Fruit fly (Drosophila melanogaster) whole organism, embryonic: ENCODE measurements around the gene CG42449.

ENCODE experiments used
- CG11398 ChIP-seq: fragments of 200-800 bp; sonication (Bioruptor generic); optimal IDR thresholded peaks from 2 replicates; lab custom pipeline; 2016; ENCODE audit warnings: missing biosample characterization, missing genetic modification characterization
- CG14710 ChIP-seq: fragments of 200-800 bp; sonication (Bioruptor generic); optimal IDR thresholded peaks from 3 replicates; lab custom pipeline; 2019; ENCODE audit warnings: missing biosample characterization, mild to moderate bottlenecking, missing genetic modification characterization, moderate library complexity
- CG15269 ChIP-seq: fragments of 200-800 bp; sonication (Bioruptor generic); optimal IDR thresholded peaks from 2 replicates; lab custom pipeline; 2018; ENCODE audit warnings: missing biosample characterization, mild to moderate bottlenecking, missing genetic modification characterization, moderate library complexity
- CG1792 ChIP-seq: fragments of 200-800 bp; sonication (Bioruptor generic); optimal IDR thresholded peaks from 2 replicates; lab custom pipeline; 2016; ENCODE audit warnings: missing biosample characterization, missing genetic modification characterization
- CG18262 ChIP-seq: fragments of 200-800 bp; optimal IDR thresholded peaks from 3 replicates; lab custom pipeline; 2019; ENCODE audit warnings: missing biosample characterization, mild to moderate bottlenecking, missing genetic modification characterization, moderate library complexity
- CG2678 ChIP-seq: fragments of 200-800 bp; sonication (Bioruptor generic); optimal IDR thresholded peaks from 3 replicates; lab custom pipeline; 2019; ENCODE audit warnings: missing biosample characterization, mild to moderate bottlenecking, missing genetic modification characterization, moderate library complexity
- CG30403 ChIP-seq: fragments of 200-800 bp; sonication (Bioruptor generic); optimal IDR thresholded peaks from 3 replicates; lab custom pipeline; 2016; ENCODE audit warnings: missing biosample characterization, missing genetic modification characterization
- CG31441 ChIP-seq: fragments of 200-800 bp; sonication (Bioruptor generic); IDR thresholded peaks from 2 replicates; pipeline ENCODE4 v1.3.6; 2022; ENCODE audit warnings: missing biosample characterization, missing genetic modification characterization
- CG3995 ChIP-seq: fragments of 200-800 bp; sonication (Bioruptor generic); optimal IDR thresholded peaks from 3 replicates; lab custom pipeline; 2016; ENCODE audit warnings: missing biosample characterization, missing genetic modification characterization
- CG42726 ChIP-seq: fragments of 200-800 bp; sonication (Bioruptor generic); IDR thresholded peaks from 2 replicates; pipeline ENCODE4 v1.3.6; 2022; ENCODE audit warnings: missing biosample characterization, missing genetic modification characterization; ENCODE audit not compliant: partially characterized antibody
- CG5180 ChIP-seq: fragments of 200-800 bp; sonication (Bioruptor generic); optimal IDR thresholded peaks from 3 replicates; lab custom pipeline; 2017; ENCODE audit warnings: missing biosample characterization, missing genetic modification characterization, mild to moderate bottlenecking, moderate library complexity, missing genetic modification reagents
- CG7372 ChIP-seq: fragments of 200-800 bp; sonication (Bioruptor generic); IDR thresholded peaks from 2 replicates; pipeline ENCODE4 v1.3.6; 2022; ENCODE audit warnings: missing biosample characterization, missing genetic modification characterization
- CG7963 ChIP-seq: fragments of 200-800 bp; sonication (Bioruptor generic); IDR thresholded peaks from 3 replicates; pipeline ENCODE4 v1.3.6; 2022; ENCODE audit warnings: missing biosample characterization, missing genetic modification characterization; ENCODE audit not compliant: partially characterized antibody
- CG9876 ChIP-seq: fragments of 200-800 bp; sonication (Bioruptor generic); optimal IDR thresholded peaks from 2 replicates; lab custom pipeline; 2016; ENCODE audit warnings: missing biosample characterization, missing genetic modification characterization
- CG9932 ChIP-seq: fragments of 200-800 bp; sonication (Bioruptor generic); IDR thresholded peaks from 2 replicates; pipeline ENCODE4 v1.3.6; 2022; ENCODE audit warnings: missing biosample characterization, missing genetic modification characterization
- CHES-1-like ChIP-seq: fragments of 200-800 bp; sonication (Bioruptor generic); optimal IDR thresholded peaks from 2 replicates; lab custom pipeline; 2016; ENCODE audit warnings: missing biosample characterization, missing genetic modification characterization
- Dref ChIP-seq: fragments of 200-800 bp; sonication (Bioruptor generic); IDR thresholded peaks from 2 replicates; pipeline ENCODE4 v1.3.6; 2022; ENCODE audit warnings: missing biosample characterization, missing genetic modification characterization
- Hey ChIP-seq: fragments of 200-800 bp; sonication (Bioruptor generic); optimal IDR thresholded peaks from 3 replicates; lab custom pipeline; 2018; ENCODE audit warnings: missing biosample characterization, mild to moderate bottlenecking, missing genetic modification characterization
- Med ChIP-seq: fragments of 200-800 bp; sonication (Bioruptor generic); peaks from one replicate; lab custom pipeline; 2016; ENCODE audit warnings: missing biosample characterization, missing genetic modification characterization, mild to moderate bottlenecking, inconsistent platforms, moderate library complexity
- NFAT ChIP-seq: fragments of 200-800 bp; sonication (Bioruptor generic); IDR thresholded peaks from 2 replicates; pipeline ENCODE4 v1.3.6; 2022; ENCODE audit warnings: missing biosample characterization, missing genetic modification characterization
- Oli ChIP-seq: fragments of 200-800 bp; sonication (Bioruptor generic); optimal IDR thresholded peaks from 2 replicates; lab custom pipeline; 2018; ENCODE audit warnings: missing biosample characterization, mild to moderate bottlenecking, missing genetic modification characterization, moderate library complexity
- Opbp ChIP-seq: fragments of 200-800 bp; sonication (Bioruptor generic); IDR thresholded peaks from 3 replicates; pipeline ENCODE4 v1.3.6; 2022; ENCODE audit warnings: missing biosample characterization, missing genetic modification characterization; ENCODE audit not compliant: partially characterized antibody
- Scr ChIP-seq: fragments of 200-800 bp; sonication (Bioruptor generic); IDR thresholded peaks from 2 replicates; pipeline ENCODE4 v1.3.6; 2022; ENCODE audit warnings: missing biosample characterization, missing genetic modification characterization; ENCODE audit not compliant: partially characterized antibody
- Sry-β ChIP-seq: fragments of 200-800 bp; sonication (Bioruptor generic); optimal IDR thresholded peaks from 2 replicates; lab custom pipeline; 2018; ENCODE audit warnings: missing biosample characterization, mild to moderate bottlenecking, missing genetic modification characterization, moderate library complexity
- ab ChIP-seq: fragments of 200-800 bp; sonication (Bioruptor generic); optimal IDR thresholded peaks from 2 replicates; lab custom pipeline; 2016; ENCODE audit warnings: missing biosample characterization, missing genetic modification characterization
- al ChIP-seq: fragments of 200-800 bp; sonication (Bioruptor generic); IDR thresholded peaks from 2 replicates; pipeline ENCODE4 v1.3.6; 2022; ENCODE audit warnings: missing biosample characterization, missing genetic modification characterization
- br ChIP-seq: fragments of >200 bp; optimal IDR thresholded peaks from 2 replicates; lab custom pipeline; 2017
- bsh ChIP-seq, 2 experiments: fragments of 200-800 bp; sonication (Bioruptor generic); optimal IDR thresholded peaks; 2 replicates each; lab custom pipeline; 2017 to 2018; ENCODE audit warnings: mild to moderate bottlenecking in 2 of 2, missing biosample characterization in 2 of 2, missing genetic modification characterization in 2 of 2, moderate library complexity in 1 of 2
- crol ChIP-seq: fragments of 200-800 bp; sonication (Bioruptor generic); IDR thresholded peaks from 2 replicates; pipeline ENCODE4 v1.3.6; 2022; ENCODE audit warnings: missing biosample characterization, missing genetic modification characterization
- disco-r ChIP-seq: fragments of 200-800 bp; sonication (Bioruptor generic); optimal IDR thresholded peaks from 2 replicates; lab custom pipeline; 2016; ENCODE audit warnings: missing biosample characterization, missing genetic modification characterization
- eyg ChIP-seq: fragments of 200-800 bp; sonication (Bioruptor generic); optimal IDR thresholded peaks from 3 replicates; lab custom pipeline; 2016; ENCODE audit warnings: missing biosample characterization, missing genetic modification characterization
- grau ChIP-seq: fragments of 200-800 bp; optimal IDR thresholded peaks from 3 replicates; lab custom pipeline; 2019; ENCODE audit warnings: missing biosample characterization, mild to moderate bottlenecking, missing genetic modification characterization, moderate library complexity
- grn ChIP-seq: fragments of 200-800 bp; sonication (Bioruptor generic); optimal IDR thresholded peaks from 3 replicates; lab custom pipeline; 2017; ENCODE audit warnings: missing biosample characterization, missing genetic modification characterization
- gro ChIP-seq: fragments of 200-800 bp; sonication (Bioruptor generic); optimal IDR thresholded peaks from 2 replicates; lab custom pipeline; 2016; ENCODE audit warnings: missing biosample characterization, missing genetic modification characterization
- ham ChIP-seq: fragments of 200-800 bp; sonication (Bioruptor generic); IDR thresholded peaks from 2 replicates; pipeline ENCODE4 v1.3.6; 2022; ENCODE audit warnings: missing biosample characterization, missing genetic modification characterization
- ind ChIP-seq: fragments of 200-800 bp; sonication (Bioruptor generic); optimal IDR thresholded peaks from 3 replicates; lab custom pipeline; 2016; ENCODE audit warnings: missing biosample characterization, missing genetic modification characterization
- insv ChIP-seq, 2 experiments: fragments of 200-800 bp; sonication (Bioruptor generic); optimal IDR thresholded peaks; 3 replicates each; lab custom pipeline; 2016 to 2018; ENCODE audit warnings: missing biosample characterization in 2 of 2, missing genetic modification characterization in 2 of 2
- kay ChIP-seq: fragments of 200-800 bp; sonication (Bioruptor generic); optimal IDR thresholded peaks from 2 replicates; lab custom pipeline; 2016; ENCODE audit warnings: missing biosample characterization, missing genetic modification characterization
- lilli ChIP-seq: fragments of 200-800 bp; sonication (Bioruptor generic); optimal IDR thresholded peaks from 3 replicates; lab custom pipeline; 2016; ENCODE audit warnings: missing biosample characterization, missing genetic modification characterization
- mld ChIP-seq: fragments of 200-800 bp; sonication (Bioruptor generic); IDR thresholded peaks from 3 replicates; pipeline ENCODE4 v1.3.6; 2022; ENCODE audit warnings: missing biosample characterization, missing genetic modification characterization; ENCODE audit not compliant: partially characterized antibody
- org-1 ChIP-seq: fragments of 200-800 bp; sonication (Bioruptor generic); optimal IDR thresholded peaks from 2 replicates; lab custom pipeline; 2017; ENCODE audit warnings: missing biosample characterization, missing genetic modification characterization
- pfk ChIP-seq: fragments of 200-800 bp; sonication (Bioruptor generic); optimal IDR thresholded peaks from 2 replicates; lab custom pipeline; 2018; ENCODE audit warnings: missing biosample characterization, mild to moderate bottlenecking, missing genetic modification characterization, moderate library complexity
- pita ChIP-seq: fragments of 200-800 bp; sonication (Bioruptor generic); optimal IDR thresholded peaks from 2 replicates; lab custom pipeline; 2017; ENCODE audit warnings: missing biosample characterization, mild to moderate bottlenecking, missing genetic modification characterization
- pnt ChIP-seq: fragments of 200-800 bp; sonication (Bioruptor generic); optimal IDR thresholded peaks from 3 replicates; lab custom pipeline; 2016; ENCODE audit warnings: missing biosample characterization, missing genetic modification characterization
- tap ChIP-seq: fragments of 200-800 bp; optimal IDR thresholded peaks from 3 replicates; lab custom pipeline; 2019; ENCODE audit warnings: missing biosample characterization, mild to moderate bottlenecking, missing genetic modification characterization, moderate library complexity
- tgo ChIP-seq: fragments of 200-800 bp; sonication (Bioruptor generic); IDR thresholded peaks from 3 replicates; pipeline ENCODE4 v1.3.6; 2022; ENCODE audit warnings: missing biosample characterization, missing genetic modification characterization
- unpg ChIP-seq: fragments of 200-800 bp; sonication (Bioruptor generic); optimal IDR thresholded peaks from 3 replicates; lab custom pipeline; 2018; ENCODE audit warnings: missing biosample characterization, mild to moderate bottlenecking, missing genetic modification characterization, moderate library complexity
- vfl ChIP-seq: fragments of 200-800 bp; sonication (Bioruptor generic); optimal IDR thresholded peaks from 2 replicates; lab custom pipeline; 2016; ENCODE audit warnings: missing biosample characterization, missing genetic modification characterization
- vvl ChIP-seq: fragments of 200-800 bp; sonication (Bioruptor generic); IDR thresholded peaks from 2 replicates; pipeline ENCODE4 v1.3.6; 2022; ENCODE audit warnings: missing biosample characterization, missing genetic modification characterization
- wor ChIP-seq: fragments of 200-800 bp; sonication (Bioruptor generic); IDR thresholded peaks from 2 replicates; pipeline ENCODE4 v1.3.6; 2022; ENCODE audit warnings: missing biosample characterization, missing genetic modification characterization
- zfh2 ChIP-seq: fragments of 200-800 bp; sonication (Bioruptor generic); optimal IDR thresholded peaks from 2 replicates; lab custom pipeline; 2016; ENCODE audit warnings: missing biosample characterization, missing genetic modification characterization

CG42449 gene

DNA sequence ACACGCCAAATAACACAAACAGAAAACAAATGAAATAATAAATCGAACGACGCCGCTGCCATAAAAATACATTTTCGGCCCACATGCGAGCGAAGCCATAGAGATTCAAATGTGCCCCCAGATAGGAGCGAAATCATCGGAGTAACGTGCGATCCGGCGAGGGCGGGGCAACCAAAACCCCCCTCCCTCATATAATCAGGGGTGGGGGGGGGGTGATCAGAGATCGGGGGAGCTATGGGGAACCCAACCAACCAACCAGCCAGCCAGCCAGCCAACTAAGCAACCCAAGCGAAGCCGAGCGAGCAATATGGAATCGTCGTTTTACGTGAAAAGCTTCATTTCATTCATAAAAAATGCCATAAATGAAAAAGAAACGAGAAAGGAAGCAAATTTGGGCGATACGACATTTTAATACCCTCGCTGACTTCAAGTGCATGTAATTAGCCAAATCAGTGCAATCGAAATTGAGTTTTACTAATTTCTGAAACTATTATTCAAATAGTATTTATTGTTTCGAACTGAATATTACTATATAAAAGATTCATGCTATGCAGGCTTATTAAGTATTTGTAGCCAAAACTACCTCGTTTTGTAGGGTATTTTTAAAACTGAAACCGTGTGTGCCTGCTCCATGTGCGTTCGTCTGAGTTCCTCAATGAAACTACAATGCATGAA is 16.9 kb downstream of the CG42449 start (continued):
- peak; percentile 81 for TF ChIP-seq CG31441
- TF ChIP-seq insv (GFP tag; optimal IDR thresholded peaks at IDR 0.05; lab: Kevin White, UChicago): no peak
- no peak for TF ChIP-seq CG42726
- TF ChIP-seq mld: no peak
- TF ChIP-seq CG30403: peak; percentile 73
- no peak for TF ChIP-seq CG1792
- peak; percentile 81 for TF ChIP-seq Oli
- TF ChIP-seq pita (GFP tag; lab: Kevin White, UChicago): no peak
- TF ChIP-seq kay (GFP tag; lab: Kevin White, UChicago): peak; percentile 27
- TF ChIP-seq ab (GFP tag; lab: Kevin White, UChicago): no peak
- TF ChIP-seq CG11398: no peak
- peak; percentile 69 for TF ChIP-seq grau (tag; lab: Kevin White, UChicago)
- no peak for TF ChIP-seq Scr
- no peak for TF ChIP-seq vfl (GFP tag; lab: Kevin White, UChicago)
- TF ChIP-seq grn (GFP tag; lab: Kevin White, UChicago): no peak
- TF ChIP-seq br (lab: Kevin White, UChicago): no peak
- 0 out of 2 replicates have a peak, but pooled peaks have one; percentile 17 for TF ChIP-seq al (GFP tag; lab: Robert Waterston, UW)
- TF ChIP-seq ind (GFP tag; lab: Kevin White, UChicago): peak; percentile 63
- TF ChIP-seq unpg (GFP tag; lab: Kevin White, UChicago): peak; percentile 80
- TF ChIP-seq bsh (GFP tag; optimal IDR thresholded peaks at IDR 0.05; lab: Kevin White, UChicago): peak in 1 of 2 experiments; percentile 81
- TF ChIP-seq CG14710 (tag; lab: Kevin White, UChicago): peak; percentile 46
- TF ChIP-seq Dref (GFP tag; lab: Robert Waterston, UW): no peak
- TF ChIP-seq vvl (GFP tag; lab: Robert Waterston, UW): peak; percentile 68
- TF ChIP-seq CG15269 (tag; lab: Kevin White, UChicago): peak; percentile 57
- TF ChIP-seq CHES-1-like (GFP tag; lab: Kevin White, UChicago): peak; percentile 14
- TF ChIP-seq Hey (tag; lab: Kevin White, UChicago): no peak
- TF ChIP-seq zfh2: no peak
- peak; percentile 53 for TF ChIP-seq wor (GFP tag; lab: Robert Waterston, UW)
- no peak for TF ChIP-seq CG9876 (GFP tag; lab: Kevin White, UChicago)
- TF ChIP-seq disco-r (GFP tag; lab: Kevin White, UChicago): no peak
- TF ChIP-seq Sry-β (GFP tag; lab: Kevin White, UChicago): no peak
- TF ChIP-seq CG2678 (tag; lab: Kevin White, UChicago): peak; percentile 73
- peak; percentile 53 for TF ChIP-seq org-1 (GFP tag; lab: Kevin White, UChicago)
- TF ChIP-seq CG18262 (tag; lab: Kevin White, UChicago): peak; percentile 74
- TF ChIP-seq pfk (GFP tag; lab: Kevin White, UChicago): no peak
- no peak for TF ChIP-seq eyg (GFP tag; lab: Kevin White, UChicago)
- no peak for TF ChIP-seq CG3995
- peak; percentile 65 for TF ChIP-seq tgo (GFP tag; lab: Robert Waterston, UW)
- peak; percentile 35 for TF ChIP-seq gro (GFP tag; lab: Kevin White, UChicago)
- no peak for TF ChIP-seq ham (GFP tag; lab: Robert Waterston, UW)
- no peak for TF ChIP-seq CG9932
- no peak for TF ChIP-seq NFAT (GFP tag; lab: Robert Waterston, UW)
- TF ChIP-seq CG7963: no peak
- TF ChIP-seq tap (tag; lab: Kevin White, UChicago): peak; percentile 37
- TF ChIP-seq crol (GFP tag; lab: Robert Waterston, UW): peak; percentile 95
- TF ChIP-seq pnt (GFP tag; lab: Kevin White, UChicago): peak; percentile 27
- no peak for TF ChIP-seq CG7372
- no peak for TF ChIP-seq Opbp (GFP tag; lab: Robert Waterston, UW)
- peak; percentile 73 for TF ChIP-seq CG5180
- TF ChIP-seq lilli: peak; percentile 70
- TF ChIP-seq Med (GFP tag; lab: Kevin White, UChicago): peak; percentile 87
